Worm (Caenorhabditis elegans) whole organism, early embryonic: ENCODE data around the gene M01H9.3.

Experiments used
- B0310.2 ChIP-seq: sonication (generic microtip); optimal IDR thresholded peaks from 2 replicates; lab custom pipeline; 2016; ENCODE audit warnings: mild to moderate bottlenecking, missing genetic modification characterization, missing compliant biosample characterization
- F13C5.2 ChIP-seq: sonication (generic microtip); optimal IDR thresholded peaks from 2 replicates; lab custom pipeline; 2017; ENCODE audit warnings: mild to moderate bottlenecking, missing genetic modification characterization, inconsistent platforms, missing compliant biosample characterization
- aly-1 ChIP-seq: sonication (generic microtip); optimal IDR thresholded peaks from 2 replicates; lab custom pipeline; 2016; ENCODE audit warnings: missing genetic modification characterization, missing compliant biosample characterization
- ama-1 ChIP-seq: fragments of 150-350 bp; optimal IDR thresholded peaks from 2 replicates; lab custom pipeline; 2014
- ceh-13 ChIP-seq: fragments of 200-800 bp; sonication (Bioruptor generic); optimal IDR thresholded peaks from 2 replicates; lab custom pipeline; 2018; ENCODE audit warnings: mild to moderate bottlenecking, missing genetic modification characterization, missing compliant biosample characterization
- ceh-36 ChIP-seq: sonication (generic microtip); optimal IDR thresholded peaks from 2 replicates; lab custom pipeline; 2016; ENCODE audit warnings: missing genetic modification characterization, inconsistent platforms, missing compliant biosample characterization
- ets-7 ChIP-seq: sonication (generic microtip); optimal IDR thresholded peaks from 2 replicates; lab custom pipeline; 2016; ENCODE audit warnings: missing genotype, missing genetic modification characterization, missing compliant biosample characterization
- flt-1 ChIP-seq: fragments of 200-800 bp; sonication (Bioruptor generic); IDR thresholded peaks from 2 replicates; pipeline ENCODE4 v1.3.6; 2022; ENCODE audit warnings: missing genetic modification characterization, missing compliant biosample characterization
- hmbx-1 ChIP-seq: sonication (generic microtip); optimal IDR thresholded peaks from 2 replicates; lab custom pipeline; 2016; ENCODE audit warnings: mild to moderate bottlenecking, missing genetic modification characterization, missing compliant biosample characterization
- hmg-4 ChIP-seq: fragments of 200-800 bp; sonication (Bioruptor generic); optimal IDR thresholded peaks from 2 replicates; lab custom pipeline; 2018; ENCODE audit warnings: mild to moderate bottlenecking, missing genetic modification characterization, missing compliant biosample characterization
- hnd-1 ChIP-seq: sonication (generic microtip); optimal IDR thresholded peaks from 2 replicates; lab custom pipeline; 2016; ENCODE audit warnings: missing genetic modification characterization, missing compliant biosample characterization
- pes-1 ChIP-seq: fragments of 200-800 bp; sonication (Bioruptor generic); IDR thresholded peaks from 2 replicates; pipeline ENCODE4 v1.3.6; 2022; ENCODE audit warnings: missing genetic modification reagents, missing genetic modification characterization, missing compliant biosample characterization
- scrt-1 ChIP-seq: fragments of 200-800 bp; sonication (Bioruptor generic); IDR thresholded peaks from 2 replicates; pipeline ENCODE4 v1.3.6; 2022; ENCODE audit warnings: missing genetic modification characterization, missing compliant biosample characterization
- sea-1 ChIP-seq: fragments of 200-800 bp; sonication (Bioruptor generic); conservative IDR thresholded peaks from 2 replicates; pipeline ENCODE4 v1.3.6; 2022; ENCODE audit warnings: missing genetic modification characterization, missing compliant biosample characterization
- tbx-11 ChIP-seq: fragments of 200-800 bp; sonication (Bioruptor generic); IDR thresholded peaks from 2 replicates; pipeline ENCODE4 v1.3.6; 2022; ENCODE audit warnings: missing genetic modification characterization, missing compliant biosample characterization
- tbx-37 ChIP-seq: fragments of 200-800 bp; sonication (Bioruptor generic); conservative IDR thresholded peaks from 2 replicates; pipeline ENCODE4 v1.3.6; 2022; ENCODE audit warnings: missing genetic modification reagents, missing genetic modification characterization, missing compliant biosample characterization
- tra-4 ChIP-seq: sonication (generic microtip); optimal IDR thresholded peaks from 2 replicates; lab custom pipeline; 2017; ENCODE audit warnings: missing genetic modification characterization, missing compliant biosample characterization

M01H9.3 gene

DNA sequence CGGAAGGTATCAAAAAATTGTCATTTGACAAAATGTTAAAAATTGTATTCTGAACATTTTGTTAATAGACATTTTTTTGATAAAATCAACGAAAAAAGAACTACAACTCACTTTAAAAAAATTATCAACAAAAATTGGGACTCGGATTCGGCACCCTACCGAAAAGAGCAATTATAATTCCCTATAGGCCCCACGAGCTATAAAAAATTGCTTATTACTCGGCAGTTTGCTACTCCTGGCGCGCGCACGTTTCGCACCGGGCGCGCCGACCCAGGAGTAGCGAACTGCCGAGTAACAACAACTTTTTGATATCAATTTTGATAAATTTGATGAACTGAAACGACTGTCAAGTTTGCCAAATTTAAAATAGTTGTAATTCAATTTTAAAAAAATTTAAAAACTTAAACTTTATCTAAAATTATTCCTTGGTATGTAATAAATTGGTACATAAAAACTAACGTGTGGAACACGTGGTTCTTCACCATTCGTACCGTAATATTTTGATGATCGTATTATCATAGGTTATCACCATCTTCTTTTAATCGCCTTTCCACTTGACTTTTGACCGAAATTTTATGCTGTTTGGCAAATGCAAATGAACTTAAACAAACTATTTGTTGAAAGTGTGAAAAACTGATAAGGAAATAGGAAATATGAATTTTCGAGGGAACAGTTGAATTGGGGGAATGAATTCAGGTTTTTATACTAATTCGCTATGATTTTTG lies 1.3 kb downstream of the M01H9.3 start:
- TF ChIP-seq B0310.2 (tag; lab: Kevin White, UChicago) (no peak), tra-4 (tag; lab: Kevin White, UChicago) (no peak)

DNA sequence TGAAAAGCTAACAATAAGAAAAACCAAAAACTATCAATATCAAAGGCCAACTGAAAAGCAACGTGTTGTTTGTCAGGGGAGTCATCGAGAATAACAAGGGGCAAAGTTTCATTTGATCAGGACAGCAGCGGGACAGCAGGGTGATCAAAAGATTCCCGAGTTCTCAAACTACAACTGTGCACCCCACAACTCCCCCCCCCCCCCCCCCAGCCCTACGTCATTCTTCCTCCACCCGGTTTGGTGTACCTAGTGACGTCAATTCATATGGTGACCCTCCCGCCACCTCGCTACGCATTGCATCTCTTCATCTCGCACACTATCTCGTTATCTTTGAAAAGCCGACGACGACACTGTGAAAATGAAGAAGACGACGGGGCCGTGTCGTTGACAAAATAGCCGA lies 3.1 kb downstream of the M01H9.3 start:
- TF ChIP-seq tra-4 (tag; lab: Kevin White, UChicago), result no peak
- no peak for TF ChIP-seq hnd-1 (tag; lab: Kevin White, UChicago)
- no peak for TF ChIP-seq scrt-1 (GFP tag; lab: Robert Waterston, UW)
- no peak for TF ChIP-seq aly-1 (tag; lab: Kevin White, UChicago)
- no peak for TF ChIP-seq ceh-13 (GFP tag; lab: Kevin White, UChicago)
- no peak for TF ChIP-seq F13C5.2
- no peak for TF ChIP-seq hmbx-1
- TF ChIP-seq pes-1, result no peak
- no peak for TF ChIP-seq tbx-11 (GFP tag; lab: Robert Waterston, UW)
- no peak for TF ChIP-seq ama-1
- no peak for TF ChIP-seq ets-7 (tag; lab: Kevin White, UChicago)
- TF ChIP-seq B0310.2 (tag; lab: Kevin White, UChicago), result no peak
- no peak for TF ChIP-seq ceh-36
- no peak for TF ChIP-seq sea-1 (GFP tag; lab: Robert Waterston, UW)
- TF ChIP-seq tbx-37 (GFP tag; lab: Robert Waterston, UW), result no peak
- TF ChIP-seq flt-1, result no peak
- TF ChIP-seq hmg-4 (GFP tag; lab: Kevin White, UChicago), result no peak

DNA sequence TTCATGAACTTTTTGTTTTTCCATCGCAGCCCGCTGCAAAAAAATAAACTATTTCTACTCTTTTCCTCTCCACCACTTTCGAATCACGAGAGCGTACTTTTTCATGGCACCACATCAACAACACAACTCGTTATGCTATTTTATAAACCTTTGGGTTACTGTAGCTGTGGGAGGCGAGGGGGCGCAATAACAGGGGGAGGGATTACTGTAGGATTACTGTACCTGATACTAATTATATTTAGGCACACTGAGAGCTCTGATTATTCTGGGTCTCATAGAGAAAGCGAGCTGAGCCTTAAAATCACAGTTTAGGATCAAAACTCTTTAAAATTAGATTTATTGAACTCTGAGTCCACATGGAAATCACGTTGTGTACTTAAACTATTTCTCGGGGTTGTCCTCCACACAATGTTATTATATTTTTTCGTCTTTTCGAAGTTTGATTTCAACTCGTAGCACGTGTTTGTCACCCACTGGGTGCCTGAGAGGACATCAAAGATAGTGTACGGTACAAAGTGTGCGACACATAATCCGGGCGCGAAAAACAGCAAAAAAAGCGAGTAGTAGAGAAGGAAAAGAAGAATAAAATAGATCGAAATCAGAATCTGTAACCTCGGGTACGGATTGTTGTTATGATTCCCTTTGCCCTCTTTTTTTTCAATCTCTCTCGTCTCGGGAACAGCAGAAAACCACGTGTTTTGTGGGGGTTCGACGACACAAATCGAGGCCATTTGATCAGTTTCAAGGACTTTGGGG lies 4.3 kb downstream of the M01H9.3 start:
- TF ChIP-seq scrt-1 (GFP tag; lab: Robert Waterston, UW), result no peak
- no peak for TF ChIP-seq hnd-1 (tag; lab: Kevin White, UChicago)
- no peak for TF ChIP-seq tra-4 (tag; lab: Kevin White, UChicago)
- no peak for TF ChIP-seq sea-1 (GFP tag; lab: Robert Waterston, UW)
- TF ChIP-seq tbx-11 (GFP tag; lab: Robert Waterston, UW), result no peak
- TF ChIP-seq ceh-36, result no peak

DNA sequence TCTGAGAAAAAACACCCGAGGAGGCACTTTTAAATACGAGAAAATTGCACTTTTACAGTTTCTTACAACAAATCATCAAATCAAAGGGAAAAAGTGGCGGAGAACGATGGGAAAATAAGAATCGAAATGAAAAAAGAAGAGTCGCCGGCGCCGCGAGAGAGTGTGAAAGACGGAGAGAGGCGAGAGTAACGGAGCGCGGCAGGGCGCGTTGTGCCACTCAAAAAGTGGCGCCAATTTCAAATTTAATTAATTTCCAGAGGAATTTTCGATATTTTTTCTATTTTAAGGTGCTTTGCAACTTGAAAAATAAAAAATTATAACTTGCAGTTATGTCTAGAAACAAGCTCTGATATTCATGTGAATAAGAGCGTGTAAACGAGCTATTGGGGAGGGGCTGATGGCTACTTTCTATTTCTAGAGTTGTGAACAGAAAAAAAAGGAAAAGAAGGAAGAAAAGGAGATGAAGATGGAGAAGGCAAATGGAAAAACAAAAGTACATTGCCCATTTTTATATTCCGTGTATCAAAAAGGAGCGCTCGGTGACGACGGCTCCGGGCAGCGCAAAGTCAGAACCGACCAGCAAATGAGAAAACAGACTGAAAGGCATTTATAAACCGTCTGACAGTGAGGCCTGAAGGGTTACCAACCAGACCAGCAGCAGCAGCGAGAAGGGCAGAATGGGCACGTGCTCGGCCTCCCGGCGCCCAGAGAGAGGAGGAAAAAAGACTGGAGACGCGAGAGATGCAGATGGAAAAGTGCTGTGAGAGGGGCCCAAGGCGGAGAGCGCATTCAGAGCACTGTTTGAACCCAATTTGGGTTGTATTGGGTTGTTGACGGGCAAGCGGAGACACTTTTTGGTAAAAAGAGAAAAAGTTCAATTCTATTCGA lies 5.7 kb downstream of the M01H9.3 start:
- no peak for TF ChIP-seq pes-1
- no peak for TF ChIP-seq tbx-11 (GFP tag; lab: Robert Waterston, UW)
- TF ChIP-seq sea-1 (GFP tag; lab: Robert Waterston, UW), result no peak
- TF ChIP-seq ceh-36, result no peak
- TF ChIP-seq hmbx-1, result no peak
- TF ChIP-seq ceh-13 (GFP tag; lab: Kevin White, UChicago), result no peak
- no peak for TF ChIP-seq scrt-1 (GFP tag; lab: Robert Waterston, UW)
- TF ChIP-seq tra-4 (tag; lab: Kevin White, UChicago), result no peak
- TF ChIP-seq flt-1, result no peak
- TF ChIP-seq ama-1, result no peak
- no peak for TF ChIP-seq F13C5.2
- no peak for TF ChIP-seq ets-7 (tag; lab: Kevin White, UChicago)

DNA sequence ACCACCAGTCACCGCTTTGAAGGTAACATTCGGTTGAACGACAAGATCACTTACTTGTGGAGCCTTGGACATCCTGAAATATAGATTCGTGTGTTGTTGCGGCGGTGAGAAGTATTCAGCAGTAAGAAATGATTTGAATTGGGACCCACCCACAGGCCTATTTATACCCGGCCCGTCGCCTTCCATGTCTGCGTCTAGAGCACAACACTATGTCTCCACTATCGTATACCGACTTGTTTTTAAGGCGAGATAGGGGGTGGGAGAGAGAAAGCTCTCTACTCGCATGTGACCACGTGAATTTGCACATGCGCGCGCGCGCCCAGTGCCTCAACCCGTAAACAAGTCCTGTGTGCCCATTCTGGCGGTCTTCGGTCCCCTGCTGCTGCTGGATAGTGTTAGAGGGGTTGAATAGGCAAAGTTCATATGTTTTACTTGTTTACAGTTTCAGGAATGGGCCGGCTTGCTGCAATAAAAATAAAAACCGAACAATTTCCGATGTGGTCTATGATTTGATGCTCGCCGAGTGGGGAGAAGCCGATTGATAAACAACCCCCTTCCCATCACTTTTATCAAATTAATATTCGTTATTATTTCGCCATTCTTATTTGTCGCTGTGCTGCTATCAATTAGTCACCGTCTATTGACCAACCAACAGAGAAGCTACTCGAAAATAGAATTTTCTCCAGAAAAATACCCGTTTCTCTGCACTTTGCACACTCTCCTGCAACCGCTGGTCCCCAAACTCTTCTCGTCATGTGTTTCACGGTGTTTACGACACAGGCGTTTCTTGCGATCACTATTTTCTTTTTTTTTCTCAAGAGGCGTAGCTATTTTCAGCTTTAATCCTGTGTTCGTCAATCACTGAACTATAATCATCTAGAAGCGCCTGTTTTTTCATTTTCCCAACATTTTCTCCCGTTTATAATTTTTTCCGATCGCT lies 6.8 kb downstream of the M01H9.3 start:
- no peak for TF ChIP-seq hmbx-1
- no peak for TF ChIP-seq aly-1 (tag; lab: Kevin White, UChicago)
- no peak for TF ChIP-seq flt-1
- no peak for TF ChIP-seq ets-7 (tag; lab: Kevin White, UChicago)
- TF ChIP-seq pes-1, result no peak
- TF ChIP-seq ceh-36, result no peak
- TF ChIP-seq scrt-1 (GFP tag; lab: Robert Waterston, UW), result no peak
- TF ChIP-seq sea-1 (GFP tag; lab: Robert Waterston, UW), result no peak
- no peak for TF ChIP-seq hnd-1 (tag; lab: Kevin White, UChicago)
- no peak for TF ChIP-seq tbx-37 (GFP tag; lab: Robert Waterston, UW)

DNA sequence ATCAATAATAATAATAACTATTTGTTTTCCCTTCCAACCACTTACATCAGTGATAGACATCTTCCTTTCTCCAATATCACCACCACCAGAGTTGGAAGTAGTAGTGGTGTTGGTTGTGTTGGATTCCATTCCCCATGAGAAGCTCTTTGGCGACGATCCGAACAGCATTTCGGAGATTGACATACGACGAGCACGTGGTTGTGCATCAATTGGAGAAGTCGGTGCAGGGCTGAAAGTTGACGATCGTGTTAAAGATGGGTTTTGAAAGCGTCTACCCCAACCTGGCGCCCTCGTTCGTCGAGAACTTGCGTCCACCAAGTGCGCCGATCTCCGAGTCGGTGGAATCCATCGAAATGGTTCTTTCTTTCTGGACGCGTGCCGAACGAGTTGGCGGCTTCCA lies 7.8 kb downstream of the M01H9.3 start:
- TF ChIP-seq pes-1 (no peak), ama-1 (no peak), tbx-37 (GFP tag; lab: Robert Waterston, UW) (no peak), sea-1 (GFP tag; lab: Robert Waterston, UW) (no peak), ceh-36 (no peak), scrt-1 (GFP tag; lab: Robert Waterston, UW) (no peak), tra-4 (tag; lab: Kevin White, UChicago) (no peak), flt-1 (no peak), tbx-11 (GFP tag; lab: Robert Waterston, UW) (no peak), ceh-13 (GFP tag; lab: Kevin White, UChicago) (no peak), F13C5.2 (no peak), B0310.2 (tag; lab: Kevin White, UChicago) (no peak), hmbx-1 (no peak), aly-1 (tag; lab: Kevin White, UChicago) (no peak)
